Worm (Caenorhabditis elegans) whole organism, midembryonic: ENCODE results near the gene icd-1.

ENCODE experiments used
- klf-2 ChIP-seq: fragments of 200-800 bp; sonication (Bioruptor generic); conservative IDR thresholded peaks from 2 replicates; pipeline ENCODE4 v1.3.6; 2022; ENCODE audit warnings: missing genetic modification reagents, missing genetic modification characterization, missing compliant biosample characterization
- ref-1 ChIP-seq: fragments of 200-800 bp; sonication (Bioruptor generic); conservative IDR thresholded peaks from 2 replicates; pipeline ENCODE4 v1.3.6; 2022; ENCODE audit warnings: missing genetic modification reagents, missing genetic modification characterization, missing compliant biosample characterization

DNA sequence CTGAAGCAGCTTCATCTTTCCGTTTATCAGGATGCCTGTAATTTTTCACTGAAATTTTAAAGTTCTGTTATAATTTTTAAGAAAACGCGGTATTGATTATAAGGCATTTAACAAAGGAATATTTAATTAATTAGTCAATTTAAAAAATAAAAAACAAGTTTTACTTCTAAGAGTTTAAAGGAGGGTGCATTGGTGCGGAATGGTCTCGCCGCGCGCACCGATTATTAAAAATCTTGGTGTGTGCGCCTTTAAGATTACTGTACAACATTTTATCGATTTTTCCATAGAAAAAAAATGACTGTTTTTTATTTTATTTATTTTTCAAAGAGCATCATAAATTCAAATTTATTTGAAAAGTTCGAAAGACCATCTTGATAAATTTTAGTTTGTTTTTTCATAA lies 9.1 kb upstream of the icd-1 start:
- no peak for TF ChIP-seq klf-2
- TF ChIP-seq ref-1 (GFP tag; lab: Robert Waterston, UW): no peak
